Worm (Caenorhabditis elegans) whole organism, early embryonic: Measurements from ENCODE around the gene clec-31.

ENCODE experiments used
- B0310.2 ChIP-seq: sonication (generic microtip); optimal IDR thresholded peaks from 2 replicates; lab custom pipeline; 2016; ENCODE audit warnings: mild to moderate bottlenecking, missing genetic modification characterization, missing compliant biosample characterization
- F13C5.2 ChIP-seq: sonication (generic microtip); optimal IDR thresholded peaks from 2 replicates; lab custom pipeline; 2017; ENCODE audit warnings: mild to moderate bottlenecking, missing genetic modification characterization, inconsistent platforms, missing compliant biosample characterization
- aly-1 ChIP-seq: sonication (generic microtip); optimal IDR thresholded peaks from 2 replicates; lab custom pipeline; 2016; ENCODE audit warnings: missing genetic modification characterization, missing compliant biosample characterization
- ama-1 ChIP-seq: fragments of 150-350 bp; optimal IDR thresholded peaks from 2 replicates; lab custom pipeline; 2014
- ceh-13 ChIP-seq: fragments of 200-800 bp; sonication (Bioruptor generic); optimal IDR thresholded peaks from 2 replicates; lab custom pipeline; 2018; ENCODE audit warnings: mild to moderate bottlenecking, missing genetic modification characterization, missing compliant biosample characterization
- flt-1 ChIP-seq: fragments of 200-800 bp; sonication (Bioruptor generic); IDR thresholded peaks from 2 replicates; pipeline ENCODE4 v1.3.6; 2022; ENCODE audit warnings: missing genetic modification characterization, missing compliant biosample characterization
- hmbx-1 ChIP-seq: sonication (generic microtip); optimal IDR thresholded peaks from 2 replicates; lab custom pipeline; 2016; ENCODE audit warnings: mild to moderate bottlenecking, missing genetic modification characterization, missing compliant biosample characterization
- hnd-1 ChIP-seq: sonication (generic microtip); optimal IDR thresholded peaks from 2 replicates; lab custom pipeline; 2016; ENCODE audit warnings: missing genetic modification characterization, missing compliant biosample characterization
- pes-1 ChIP-seq: fragments of 200-800 bp; sonication (Bioruptor generic); IDR thresholded peaks from 2 replicates; pipeline ENCODE4 v1.3.6; 2022; ENCODE audit warnings: missing genetic modification reagents, missing genetic modification characterization, missing compliant biosample characterization
- tbx-11 ChIP-seq: fragments of 200-800 bp; sonication (Bioruptor generic); IDR thresholded peaks from 2 replicates; pipeline ENCODE4 v1.3.6; 2022; ENCODE audit warnings: missing genetic modification characterization, missing compliant biosample characterization
- tbx-37 ChIP-seq: fragments of 200-800 bp; sonication (Bioruptor generic); conservative IDR thresholded peaks from 2 replicates; pipeline ENCODE4 v1.3.6; 2022; ENCODE audit warnings: missing genetic modification reagents, missing genetic modification characterization, missing compliant biosample characterization

DNA sequence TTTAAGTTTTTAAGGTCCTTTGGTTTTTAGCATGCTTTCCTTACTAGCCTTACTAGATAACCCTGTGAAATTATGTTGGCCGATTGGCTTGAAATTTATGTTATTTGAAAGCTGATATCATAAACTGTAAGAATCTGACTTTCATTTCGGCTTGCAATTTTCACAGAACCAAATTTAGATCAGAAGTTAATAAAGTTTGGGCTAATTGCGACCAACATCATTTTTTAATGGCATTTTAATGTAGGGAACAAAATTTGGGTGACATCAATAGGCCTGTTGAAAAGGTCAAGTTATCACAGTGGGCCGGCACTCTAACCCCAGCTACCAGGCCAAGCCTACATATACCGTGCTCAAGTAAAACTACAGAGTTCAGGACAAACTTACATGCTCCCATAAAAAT, 26.6 kb downstream of the clec-31 start:
- no peak for TF ChIP-seq hnd-1
- TF ChIP-seq pes-1: no peak
- no peak for TF ChIP-seq ama-1 (lab: Kevin White, UChicago)
- TF ChIP-seq hmbx-1: no peak
- TF ChIP-seq tbx-37 (GFP tag; lab: Robert Waterston, UW): no peak
- no peak for TF ChIP-seq ceh-13 (GFP tag; lab: Kevin White, UChicago)
- no peak for TF ChIP-seq B0310.2 (tag; lab: Kevin White, UChicago)
- no peak for TF ChIP-seq aly-1
- no peak for TF ChIP-seq flt-1
- TF ChIP-seq F13C5.2 (tag; lab: Kevin White, UChicago): no peak
- TF ChIP-seq tbx-11 (GFP tag; lab: Robert Waterston, UW): no peak
